Worm (Caenorhabditis elegans) whole organism, young adult: Measurements from ENCODE around the gene F58B3.4.
A peak's percentile ranks its signal among the peaks of the same experiment; 100 is the strongest.

Source experiments
- B0261.1 ChIP-seq: sonication (generic microtip); optimal IDR thresholded peaks from 2 replicates; lab custom pipeline; 2016; ENCODE audit warnings: mild to moderate bottlenecking, missing genetic modification characterization, moderate library complexity, missing compliant biosample characterization
- C17E4.6 ChIP-seq: fragments of 200-800 bp; sonication (Bioruptor generic); IDR thresholded peaks from 2 replicates; pipeline ENCODE4 v1.3.6; 2022; ENCODE audit warnings: missing genetic modification reagents, missing genetic modification characterization, missing compliant biosample characterization
- F10E7.11 ChIP-seq: sonication (generic microtip); optimal IDR thresholded peaks from 2 replicates; lab custom pipeline; 2017; ENCODE audit warnings: mild to moderate bottlenecking, missing genetic modification characterization, moderate library complexity, missing compliant biosample characterization
- F23B12.7 ChIP-seq: sonication (generic microtip); optimal IDR thresholded peaks from 2 replicates; lab custom pipeline; 2017; ENCODE audit warnings: missing genetic modification characterization, mild to moderate bottlenecking, missing compliant biosample characterization, antibody characterized with exemption, moderate library complexity; ENCODE audit not compliant: insufficient read depth
- F39B2.1 ChIP-seq: fragments of 200-800 bp; sonication (Bioruptor generic); IDR thresholded peaks from 2 replicates; pipeline ENCODE4 v1.3.6; 2022; ENCODE audit warnings: missing genetic modification reagents, missing genetic modification characterization, missing compliant biosample characterization
- K12H6.12 ChIP-seq: fragments of 200-800 bp; sonication (Bioruptor generic); optimal IDR thresholded peaks from 2 replicates; lab custom pipeline; 2018; ENCODE audit warnings: mild to moderate bottlenecking, missing genetic modification characterization, missing compliant biosample characterization
- Y56A3A.18 ChIP-seq: fragments of 200-800 bp; sonication (Bioruptor generic); IDR thresholded peaks from 2 replicates; pipeline ENCODE4 v1.3.6; 2022; ENCODE audit warnings: missing genetic modification reagents, missing genetic modification characterization, missing compliant biosample characterization
- Y95B8A.8 ChIP-seq: fragments of 200-800 bp; sonication (Bioruptor generic); IDR thresholded peaks from 2 replicates; pipeline ENCODE4 v1.3.6; 2022; ENCODE audit warnings: missing genetic modification reagents, missing genetic modification characterization, missing compliant biosample characterization
- akir-1 ChIP-seq: fragments of 200-800 bp; sonication (Bioruptor generic); optimal IDR thresholded peaks from 2 replicates; lab custom pipeline; 2018; ENCODE audit warnings: mild to moderate bottlenecking, missing genetic modification characterization, moderate library complexity, missing compliant biosample characterization
- ama-1 ChIP-seq, 3 experiments: fragments of 150-350 bp in 1 of 3; sonication (generic microtip) in 2 of 3; optimal IDR thresholded peaks; 2 replicates each; lab custom pipeline; 2014 to 2018; ENCODE audit warnings: missing biosample characterization in 2 of 3, missing genetic modification characterization in 2 of 3, missing genetic modification reagents in 2 of 3
- atf-7 ChIP-seq: sonication (generic microtip); optimal IDR thresholded peaks from 2 replicates; lab custom pipeline; 2017; ENCODE audit warnings: mild to moderate bottlenecking, missing genetic modification characterization, missing compliant biosample characterization
- athp-1 ChIP-seq: sonication (generic microtip); optimal IDR thresholded peaks from 2 replicates; lab custom pipeline; 2017; ENCODE audit warnings: mild to moderate bottlenecking, missing genetic modification characterization, missing compliant biosample characterization
- attf-3 ChIP-seq: fragments of 200-800 bp; sonication (Bioruptor generic); conservative IDR thresholded peaks from 2 replicates; pipeline ENCODE4 v1.3.6; 2022; ENCODE audit warnings: missing genetic modification reagents, missing genetic modification characterization, missing compliant biosample characterization
- attf-5 ChIP-seq: fragments of 200-800 bp; sonication (Bioruptor generic); optimal IDR thresholded peaks from 2 replicates; lab custom pipeline; 2018; ENCODE audit warnings: mild to moderate bottlenecking, missing genetic modification characterization, missing compliant biosample characterization
- ccch-3 ChIP-seq: fragments of 200-800 bp; sonication (Bioruptor generic); optimal IDR thresholded peaks from 2 replicates; lab custom pipeline; 2018; ENCODE audit warnings: mild to moderate bottlenecking, missing genetic modification characterization, missing compliant biosample characterization
- cebp-1 ChIP-seq, 2 experiments: fragments of 200-800 bp in 1 of 2; sonication (Bioruptor generic) in 1 of 2; sonication (generic microtip) in 1 of 2; IDR thresholded peaks in 1 of 2; optimal IDR thresholded peaks in 1 of 2; 2 replicates each; pipeline versions ENCODE4 v1.3.6 to Lab custom; 2017 to 2022; ENCODE audit warnings: missing compliant biosample characterization in 2 of 2, missing genetic modification characterization in 2 of 2, mild to moderate bottlenecking in 1 of 2, missing genetic modification reagents in 1 of 2, moderate library complexity in 1 of 2
- ceh-27 ChIP-seq: fragments of 200-800 bp; sonication (Bioruptor generic); optimal IDR thresholded peaks from 2 replicates; lab custom pipeline; 2018; ENCODE audit warnings: mild to moderate bottlenecking, missing genetic modification characterization, moderate library complexity, missing compliant biosample characterization
- ceh-40 ChIP-seq: fragments of 200-800 bp; sonication (Bioruptor generic); IDR thresholded peaks from 2 replicates; pipeline ENCODE4 v1.3.6; 2022; ENCODE audit warnings: missing genetic modification characterization, missing compliant biosample characterization
- ceh-91 ChIP-seq: fragments of 200-800 bp; sonication (Bioruptor generic); IDR thresholded peaks from 2 replicates; pipeline ENCODE4 v1.3.6; 2022; ENCODE audit warnings: missing genetic modification reagents, missing genetic modification characterization, missing compliant biosample characterization
- chd-7 ChIP-seq: sonication (generic microtip); optimal IDR thresholded peaks from 2 replicates; lab custom pipeline; 2016; ENCODE audit warnings: mild to moderate bottlenecking, missing genetic modification characterization, moderate library complexity, missing compliant biosample characterization
- dox-1 ChIP-seq: fragments of 200-800 bp; sonication (Bioruptor generic); IDR thresholded peaks from 2 replicates; pipeline ENCODE4 v1.3.6; 2022; ENCODE audit warnings: missing genetic modification reagents, missing genetic modification characterization, missing compliant biosample characterization
- dpff-1 ChIP-seq: sonication (generic microtip); optimal IDR thresholded peaks from 2 replicates; lab custom pipeline; 2017; ENCODE audit warnings: mild to moderate bottlenecking, missing genetic modification characterization, missing compliant biosample characterization
- ekl-4 ChIP-seq: fragments of 200-800 bp; sonication (Bioruptor generic); IDR thresholded peaks from 2 replicates; pipeline ENCODE4 v1.3.6; 2022; ENCODE audit warnings: missing genetic modification reagents, missing genetic modification characterization, missing compliant biosample characterization
- ets-4 ChIP-seq: fragments of 200-800 bp; sonication (Bioruptor generic); optimal IDR thresholded peaks from 2 replicates; lab custom pipeline; 2018; ENCODE audit warnings: mild to moderate bottlenecking, missing genetic modification characterization, missing compliant biosample characterization
- gei-17 ChIP-seq: fragments of 200-800 bp; sonication (Bioruptor generic); optimal IDR thresholded peaks from 2 replicates; lab custom pipeline; 2018; ENCODE audit warnings: mild to moderate bottlenecking, missing genetic modification characterization, missing compliant biosample characterization
- hmg-1.2 ChIP-seq: fragments of 200-800 bp; sonication (Bioruptor generic); IDR thresholded peaks from 2 replicates; pipeline ENCODE4 v1.3.6; 2022; ENCODE audit warnings: missing genetic modification reagents, missing genetic modification characterization, missing compliant biosample characterization
- hmg-20 ChIP-seq: fragments of 200-800 bp; sonication (Bioruptor generic); IDR thresholded peaks from 2 replicates; pipeline ENCODE4 v1.3.6; 2022; ENCODE audit warnings: missing genetic modification reagents, missing genetic modification characterization, missing compliant biosample characterization
- let-526 ChIP-seq: fragments of 200-800 bp; sonication (Bioruptor generic); IDR thresholded peaks from 2 replicates; pipeline ENCODE4 v1.3.6; 2022; ENCODE audit warnings: missing genetic modification reagents, missing genetic modification characterization, missing compliant biosample characterization
- let-607 ChIP-seq, 2 experiments: fragments of 200-800 bp in 1 of 2; sonication (Bioruptor generic) in 1 of 2; sonication (generic microtip) in 1 of 2; optimal IDR thresholded peaks; 2 replicates each; lab custom pipeline; 2016 to 2018; ENCODE audit warnings: mild to moderate bottlenecking in 2 of 2, missing compliant biosample characterization in 2 of 2, missing genetic modification characterization in 2 of 2, moderate library complexity in 2 of 2, missing genotype in 1 of 2
- lin-40 ChIP-seq: sonication (generic microtip); optimal IDR thresholded peaks from 2 replicates; lab custom pipeline; 2016; ENCODE audit warnings: missing genetic modification characterization, mild to moderate bottlenecking, missing compliant biosample characterization, missing genotype, missing genetic modification reagents
- madf-8 ChIP-seq: fragments of 200-800 bp; sonication (Bioruptor generic); conservative IDR thresholded peaks from 2 replicates; pipeline ENCODE4 v1.3.6; 2022; ENCODE audit warnings: missing genetic modification reagents, missing genetic modification characterization, missing compliant biosample characterization
- mcd-1 ChIP-seq: fragments of 200-800 bp; sonication (Bioruptor generic); IDR thresholded peaks from 2 replicates; pipeline ENCODE4 v1.3.6; 2022; ENCODE audit warnings: missing genetic modification reagents, missing genetic modification characterization, missing compliant biosample characterization
- nfya-1 ChIP-seq: sonication (generic microtip); optimal IDR thresholded peaks from 2 replicates; lab custom pipeline; 2017; ENCODE audit warnings: antibody characterized with exemption, missing compliant biosample characterization, missing genetic modification characterization, borderline replicate concordance; ENCODE audit not compliant: insufficient read depth
- nfya-2 ChIP-seq: fragments of 200-800 bp; sonication (Bioruptor generic); IDR thresholded peaks from 2 replicates; pipeline ENCODE4 v1.3.6; 2022; ENCODE audit warnings: missing genetic modification reagents, missing genetic modification characterization, missing compliant biosample characterization
- nhr-27 ChIP-seq: fragments of 200-800 bp; sonication (Bioruptor generic); optimal IDR thresholded peaks from 2 replicates; lab custom pipeline; 2018; ENCODE audit warnings: mild to moderate bottlenecking, missing genetic modification characterization, moderate library complexity, missing compliant biosample characterization
- nhr-80 ChIP-seq: sonication (generic microtip); optimal IDR thresholded peaks from 2 replicates; lab custom pipeline; 2016; ENCODE audit warnings: missing genetic modification characterization, missing compliant biosample characterization
- repo-1 ChIP-seq: sonication (generic microtip); optimal IDR thresholded peaks from 2 replicates; lab custom pipeline; 2017; ENCODE audit warnings: mild to moderate bottlenecking, missing genetic modification characterization, missing compliant biosample characterization
- snpc-4 ChIP-seq, 5 experiments: fragments of 150-350 bp in 1 of 5; sonication (generic microtip) in 4 of 5; optimal IDR thresholded peaks; 2 replicates each; lab custom pipeline; 2014 to 2018; ENCODE audit warnings: missing genetic modification characterization in 5 of 5, missing biosample characterization in 3 of 5, antibody characterized with exemption in 2 of 5, mild to moderate bottlenecking in 2 of 5, missing compliant biosample characterization in 2 of 5, missing genotype in 2 of 5, moderate library complexity in 2 of 5, missing genetic modification reagents in 1 of 5
- somi-1 ChIP-seq: fragments of 200-800 bp; sonication (Bioruptor generic); optimal IDR thresholded peaks from 2 replicates; lab custom pipeline; 2018; ENCODE audit warnings: mild to moderate bottlenecking, missing genetic modification characterization, missing compliant biosample characterization
- sptf-2 ChIP-seq: fragments of 200-800 bp; sonication (Bioruptor generic); optimal IDR thresholded peaks from 2 replicates; lab custom pipeline; 2018; ENCODE audit warnings: mild to moderate bottlenecking, missing genetic modification characterization, missing compliant biosample characterization
- tbp1 ChIP-seq: fragments of 200-800 bp; sonication (Bioruptor generic); optimal IDR thresholded peaks from 2 replicates; lab custom pipeline; 2018; ENCODE audit warnings: mild to moderate bottlenecking, missing genetic modification characterization, missing compliant biosample characterization
- zfh-2 ChIP-seq: fragments of 200-800 bp; sonication (Bioruptor generic); conservative IDR thresholded peaks from 2 replicates; pipeline ENCODE4 v1.3.6; 2022; ENCODE audit warnings: missing genetic modification reagents, missing genetic modification characterization, missing compliant biosample characterization
- ztf-25 ChIP-seq: fragments of 200-800 bp; sonication (Bioruptor generic); IDR thresholded peaks from 2 replicates; pipeline ENCODE4 v1.3.6; 2022; ENCODE audit warnings: missing genetic modification reagents, missing genetic modification characterization, missing compliant biosample characterization

The F58B3.4 gene

ce11 chrIV:11594191-11594673 is 37.4 kb downstream of the F58B3.4 start, which contains the start of gene mig-38:
Gene mig-38 (plus strand): TSS chrIV:11594244.
- peak; percentile 29 for TF ChIP-seq athp-1 (tag; lab: Kevin White, UChicago)
- TF ChIP-seq mcd-1: peak; percentile 48; the same call in 1 of the 2 replicates
- peak; percentile 40 for TF ChIP-seq attf-5
- peak; percentile 41; the same call in 1 of the 2 replicates for TF ChIP-seq hmg-1.2 (GFP tag; lab: Robert Waterston, UW)
- TF ChIP-seq cebp-1 (GFP tag; IDR thresholded peaks at IDR 0.05; lab: Robert Waterston, UW): no peak
- TF ChIP-seq cebp-1 (tag; optimal IDR thresholded peaks at IDR 0.05; lab: Kevin White, UChicago): peak; percentile 54
- peak; percentile 47 for TF ChIP-seq repo-1
- TF ChIP-seq chd-7 (tag; lab: Kevin White, UChicago): peak; percentile 48
- TF ChIP-seq ccch-3 (GFP tag; lab: Kevin White, UChicago): no peak
- TF ChIP-seq snpc-4 (GFP tag; optimal IDR thresholded peaks at IDR 0.05; lab: Kevin White, UChicago): no peak
- TF ChIP-seq snpc-4 (tag; optimal IDR thresholded peaks at IDR 0.05; lab: Kevin White, UChicago): peak in 1 of 4 experiments; percentile 4
- no peak for TF ChIP-seq hmg-20
- TF ChIP-seq ceh-91 (GFP tag; lab: Robert Waterston, UW): no peak
- TF ChIP-seq lin-40: peak; percentile 52
- 0 out of 2 replicates have a peak, but pooled peaks have one; percentile 13 for TF ChIP-seq Y95B8A.8 (GFP tag; lab: Robert Waterston, UW)
- TF ChIP-seq K12H6.12 (tag; lab: Kevin White, UChicago): peak; percentile 52
- no peak for TF ChIP-seq attf-3 (GFP tag; lab: Robert Waterston, UW)
- TF ChIP-seq nfya-1 (tag; lab: Kevin White, UChicago): no peak
- peak; percentile 94 for TF ChIP-seq zfh-2 (GFP tag; lab: Robert Waterston, UW)
- TF ChIP-seq atf-7 (tag; lab: Kevin White, UChicago): peak; percentile 22
- peak; percentile 55 for TF ChIP-seq dox-1 (GFP tag; lab: Robert Waterston, UW)
- no peak for TF ChIP-seq nhr-27 (tag; lab: Kevin White, UChicago)
- 0 out of 2 replicates have a peak, but pooled peaks have one; percentile 20 for TF ChIP-seq C17E4.6 (GFP tag; lab: Robert Waterston, UW)
- TF ChIP-seq ets-4 (GFP tag; lab: Kevin White, UChicago): no peak
- peak; percentile 22 for TF ChIP-seq somi-1 (GFP tag; lab: Kevin White, UChicago)
- peak; percentile 25 for TF ChIP-seq sptf-2
- peak; percentile 3 for TF ChIP-seq akir-1 (GFP tag; lab: Kevin White, UChicago)
- peak in 1 of 2 experiments; percentile 10 for TF ChIP-seq let-607 (tag; optimal IDR thresholded peaks at IDR 0.05; lab: Kevin White, UChicago)
- TF ChIP-seq tbp1 (GFP tag; lab: Kevin White, UChicago): peak; percentile 10
- peak; percentile 75 for TF ChIP-seq nhr-80 (tag; lab: Kevin White, UChicago)
- peak; percentile 32 for TF ChIP-seq gei-17 (GFP tag; lab: Kevin White, UChicago)
- TF ChIP-seq ama-1 (optimal IDR thresholded peaks at IDR 0.05; lab: Kevin White, UChicago): peak; percentile 89
- no peak for TF ChIP-seq ama-1 (GFP tag; optimal IDR thresholded peaks at IDR 0.05; lab: Kevin White, UChicago)
- peak; percentile 11 for TF ChIP-seq ceh-27 (GFP tag; lab: Kevin White, UChicago)
- peak; percentile 53 for TF ChIP-seq F23B12.7

- TF ChIP-seq K12H6.12 (tag; lab: Kevin White, UChicago): peak; percentile 75
- TF ChIP-seq ceh-40: 0 out of 2 replicates have a peak, but pooled peaks have one; percentile 52
- no peak for TF ChIP-seq F10E7.11 (tag; lab: Kevin White, UChicago)
- TF ChIP-seq nfya-2 (GFP tag; lab: Robert Waterston, UW): 0 out of 2 replicates have a peak, but pooled peaks have one; percentile 10
- peak; percentile 7; the same call in 1 of the 2 replicates for TF ChIP-seq cebp-1 (GFP tag; IDR thresholded peaks at IDR 0.05; lab: Robert Waterston, UW)
- TF ChIP-seq cebp-1 (tag; optimal IDR thresholded peaks at IDR 0.05; lab: Kevin White, UChicago): peak; percentile 77
- peak; percentile 73 for TF ChIP-seq ekl-4 (GFP tag; lab: Robert Waterston, UW)
- TF ChIP-seq lin-40: peak; percentile 83
- no peak for TF ChIP-seq F39B2.1
- TF ChIP-seq Y56A3A.18 (GFP tag; lab: Robert Waterston, UW): peak; percentile 83
- no peak for TF ChIP-seq ztf-25
- TF ChIP-seq B0261.1: no peak
- TF ChIP-seq let-526 (GFP tag; lab: Robert Waterston, UW): peak; percentile 77
- no peak for TF ChIP-seq attf-3 (GFP tag; lab: Robert Waterston, UW)
- no peak for TF ChIP-seq madf-8 (GFP tag; lab: Robert Waterston, UW)
- 0 out of 2 replicates have a peak, but pooled peaks have one; percentile 14 for TF ChIP-seq Y95B8A.8 (GFP tag; lab: Robert Waterston, UW)
- no peak for TF ChIP-seq dpff-1 (tag; lab: Kevin White, UChicago)
These were observed 38.0 kb downstream of the F58B3.4 start, which contains the start of gene F40F11.3 for ce11 chrIV:11593415-11594190. Gene F40F11.3 (minus strand): TSS chrIV:11594003.
